Worm (Caenorhabditis elegans) whole organism, young adult: ENCODE results near the gene npax-4.

Source experiments
- B0336.3 ChIP-seq: fragments of 200-800 bp; sonication (Bioruptor generic); IDR thresholded peaks from 2 replicates; pipeline ENCODE4 v1.3.6; 2022; ENCODE audit warnings: missing genetic modification characterization, missing compliant biosample characterization
- C06A6.2 ChIP-seq: fragments of 200-800 bp; sonication (Bioruptor generic); conservative IDR thresholded peaks from 2 replicates; pipeline ENCODE4 v1.3.6; 2022; ENCODE audit warnings: missing genetic modification characterization, missing compliant biosample characterization
- F23B12.7 ChIP-seq: sonication (generic microtip); optimal IDR thresholded peaks from 2 replicates; lab custom pipeline; 2017; ENCODE audit warnings: missing genetic modification characterization, mild to moderate bottlenecking, missing compliant biosample characterization, antibody characterized with exemption, moderate library complexity; ENCODE audit not compliant: insufficient read depth
- Y53F4B.3 ChIP-seq: fragments of 200-800 bp; sonication (Bioruptor generic); IDR thresholded peaks from 2 replicates; pipeline ENCODE4 v1.3.6; 2022; ENCODE audit warnings: missing genetic modification reagents, missing genetic modification characterization, missing compliant biosample characterization
- Y67H2A.10 ChIP-seq: fragments of 200-800 bp; sonication (Bioruptor generic); conservative IDR thresholded peaks from 2 replicates; pipeline ENCODE4 v1.3.6; 2022; ENCODE audit warnings: missing genetic modification reagents, missing genetic modification characterization, missing compliant biosample characterization
- attf-5 ChIP-seq: fragments of 200-800 bp; sonication (Bioruptor generic); optimal IDR thresholded peaks from 2 replicates; lab custom pipeline; 2018; ENCODE audit warnings: mild to moderate bottlenecking, missing genetic modification characterization, missing compliant biosample characterization
- dox-1 ChIP-seq: fragments of 200-800 bp; sonication (Bioruptor generic); IDR thresholded peaks from 2 replicates; pipeline ENCODE4 v1.3.6; 2022; ENCODE audit warnings: missing genetic modification reagents, missing genetic modification characterization, missing compliant biosample characterization
- hlh-12 ChIP-seq: sonication (generic microtip); optimal IDR thresholded peaks from 2 replicates; lab custom pipeline; 2016; ENCODE audit warnings: missing genetic modification characterization, missing compliant biosample characterization
- hmg-1.2 ChIP-seq: fragments of 200-800 bp; sonication (Bioruptor generic); IDR thresholded peaks from 2 replicates; pipeline ENCODE4 v1.3.6; 2022; ENCODE audit warnings: missing genetic modification reagents, missing genetic modification characterization, missing compliant biosample characterization
- let-607 ChIP-seq, 2 experiments: fragments of 200-800 bp in 1 of 2; sonication (Bioruptor generic) in 1 of 2; sonication (generic microtip) in 1 of 2; optimal IDR thresholded peaks; 2 replicates each; lab custom pipeline; 2016 to 2018; ENCODE audit warnings: mild to moderate bottlenecking in 2 of 2, missing compliant biosample characterization in 2 of 2, missing genetic modification characterization in 2 of 2, moderate library complexity in 2 of 2, missing genotype in 1 of 2
- lin-26 ChIP-seq: fragments of 200-800 bp; sonication (Bioruptor generic); IDR thresholded peaks from 2 replicates; pipeline ENCODE4 v1.3.6; 2022; ENCODE audit warnings: missing genetic modification reagents, missing genetic modification characterization, missing compliant biosample characterization
- lin-54 ChIP-seq: fragments of 200-800 bp; sonication (Bioruptor generic); optimal IDR thresholded peaks from 2 replicates; lab custom pipeline; 2018; ENCODE audit warnings: mild to moderate bottlenecking, missing genetic modification characterization, missing compliant biosample characterization
- mel-28 ChIP-seq: sonication (generic microtip); optimal IDR thresholded peaks from 2 replicates; lab custom pipeline; 2016; ENCODE audit warnings: borderline replicate concordance, mild to moderate bottlenecking, missing genetic modification characterization, missing compliant biosample characterization
- mes-4 ChIP-seq: sonication (generic microtip); optimal IDR thresholded peaks from 2 replicates; lab custom pipeline; 2016; ENCODE audit warnings: missing genotype, missing genetic modification characterization, missing compliant biosample characterization
- mxl-1 ChIP-seq: sonication (generic microtip); optimal IDR thresholded peaks from 2 replicates; lab custom pipeline; 2016; ENCODE audit warnings: missing genetic modification characterization, missing compliant biosample characterization
- nhr-80 ChIP-seq: sonication (generic microtip); optimal IDR thresholded peaks from 2 replicates; lab custom pipeline; 2016; ENCODE audit warnings: missing genetic modification characterization, missing compliant biosample characterization
- tbp1 ChIP-seq: fragments of 200-800 bp; sonication (Bioruptor generic); optimal IDR thresholded peaks from 2 replicates; lab custom pipeline; 2018; ENCODE audit warnings: mild to moderate bottlenecking, missing genetic modification characterization, missing compliant biosample characterization
- ztf-18 ChIP-seq: sonication (generic microtip); optimal IDR thresholded peaks from 2 replicates; lab custom pipeline; 2016; ENCODE audit warnings: missing genotype, mild to moderate bottlenecking, missing genetic modification characterization, missing compliant biosample characterization
- ztf-22 ChIP-seq: fragments of 200-800 bp; sonication (Bioruptor generic); optimal IDR thresholded peaks from 2 replicates; lab custom pipeline; 2018; ENCODE audit warnings: mild to moderate bottlenecking, missing genetic modification characterization, moderate library complexity, missing compliant biosample characterization
- ztf-3 ChIP-seq: fragments of 200-800 bp; sonication (Bioruptor generic); optimal IDR thresholded peaks from 2 replicates; lab custom pipeline; 2018; ENCODE audit warnings: mild to moderate bottlenecking, missing genetic modification characterization, missing compliant biosample characterization

npax-4 gene

ce11 chrIV:8840161-8840765 lies 39.4 kb downstream of the npax-4 start, which contains the start of the genes T28C6.11 and T11B7.1 (continued):
- TF ChIP-seq ztf-22 (GFP tag; lab: Kevin White, UChicago), result no peak
- TF ChIP-seq hlh-12 (tag; lab: Kevin White, UChicago), result no peak
- TF ChIP-seq ztf-3 (GFP tag; lab: Kevin White, UChicago), result no peak
- TF ChIP-seq dox-1 (GFP tag; lab: Robert Waterston, UW), result no peak
- no peak for TF ChIP-seq C06A6.2 (GFP tag; lab: Robert Waterston, UW)

ce11 chrIV:8830591-8830990 lies 49.1 kb downstream of the npax-4 start, which contains the start of gene T28C6.8:
T28C6.8 (minus strand) TSS chrIV:8830727.
- TF ChIP-seq lin-54 (peak; percentile 11), tbp1 (GFP tag; lab: Kevin White, UChicago) (peak; percentile 22), dox-1 (GFP tag; lab: Robert Waterston, UW) (peak; percentile 70), ztf-18 (tag; lab: Kevin White, UChicago) (no peak), attf-5 (peak; percentile 71), mxl-1 (tag; lab: Kevin White, UChicago) (no peak), nhr-80 (tag; lab: Kevin White, UChicago) (peak; percentile 92), Y67H2A.10 (GFP tag; lab: Robert Waterston, UW) (no peak), mel-28 (tag; lab: Kevin White, UChicago) (no peak), lin-26 (0 out of 2 replicates have a peak, but pooled peaks have one; percentile 31), let-607 (tag; optimal IDR thresholded peaks at IDR 0.05; lab: Kevin White, UChicago) (peak; percentile 19 to 45), hmg-1.2 (peak; percentile 43; the same call in 1 of the 2 replicates), B0336.3 (GFP tag; lab: Robert Waterston, UW) (0 out of 2 replicates have a peak, but pooled peaks have one; percentile 26), Y53F4B.3 (GFP tag; lab: Robert Waterston, UW) (no peak), F23B12.7 (no peak)

ce11 chrIV:8827500-8827899 lies 52.2 kb downstream of the npax-4 start, which contains the start of gene T28C6.7:
T28C6.7 (plus strand) TSS chrIV:8827800.
- TF ChIP-seq mes-4 (tag; lab: Kevin White, UChicago), result no peak
